Fruit fly (Drosophila melanogaster) whole organism, embryonic: ENCODE measurements around the gene Pino.

Experiments used
- Abd-B ChIP-seq: fragments of 200-800 bp; sonication (Bioruptor generic); optimal IDR thresholded peaks from 2 replicates; lab custom pipeline; 2018; ENCODE audit warnings: missing biosample characterization, mild to moderate bottlenecking, missing genetic modification characterization, moderate library complexity
- CG10979 ChIP-seq: fragments of 200-800 bp; sonication (Bioruptor generic); optimal IDR thresholded peaks from 2 replicates; lab custom pipeline; 2018; ENCODE audit warnings: missing biosample characterization, mild to moderate bottlenecking, missing genetic modification characterization, moderate library complexity
- CG18011 ChIP-seq: fragments of 200-800 bp; sonication (Bioruptor generic); optimal IDR thresholded peaks from 2 replicates; lab custom pipeline; 2017; ENCODE audit warnings: missing biosample characterization, missing genetic modification characterization, mild to moderate bottlenecking, moderate library complexity, missing genotype
- CG30431 ChIP-seq: fragments of 200-800 bp; sonication (Bioruptor generic); optimal IDR thresholded peaks from 2 replicates; lab custom pipeline; 2017; ENCODE audit warnings: missing biosample characterization, missing genetic modification characterization
- CG4820 ChIP-seq: fragments of 200-800 bp; sonication (Bioruptor generic); optimal IDR thresholded peaks from 3 replicates; lab custom pipeline; 2016; ENCODE audit warnings: missing biosample characterization, missing genetic modification characterization
- Dp ChIP-seq: fragments of 200-800 bp; sonication (Bioruptor generic); optimal IDR thresholded peaks from 2 replicates; lab custom pipeline; 2018; ENCODE audit warnings: missing biosample characterization, mild to moderate bottlenecking, missing genetic modification characterization, moderate library complexity
- Fer1 ChIP-seq: fragments of 200-800 bp; sonication (Bioruptor generic); optimal IDR thresholded peaks from 2 replicates; lab custom pipeline; 2017; ENCODE audit warnings: missing biosample characterization, mild to moderate bottlenecking, missing genetic modification characterization
- Jarid2 ChIP-seq: fragments of 200-800 bp; sonication (Bioruptor generic); optimal IDR thresholded peaks from 3 replicates; lab custom pipeline; 2017; ENCODE audit warnings: mild to moderate bottlenecking, missing biosample characterization, missing genetic modification reagents, missing genetic modification characterization
- Lpt ChIP-seq: fragments of >200 bp; optimal IDR thresholded peaks from 2 replicates; lab custom pipeline; 2018; ENCODE audit warnings: missing biosample characterization, missing genetic modification characterization
- Nf-YA ChIP-seq: fragments of 200-800 bp; sonication (Bioruptor generic); IDR thresholded peaks from 2 replicates; pipeline ENCODE4 v1.3.6; 2022; ENCODE audit warnings: missing biosample characterization, missing genetic modification characterization
- inv ChIP-seq: fragments of 200-800 bp; sonication (Bioruptor generic); IDR thresholded peaks from 2 replicates; pipeline ENCODE4 v1.3.6; 2022; ENCODE audit warnings: missing biosample characterization, missing genetic modification characterization; ENCODE audit not compliant: partially characterized antibody
- salm ChIP-seq: fragments of 200-800 bp; sonication (Bioruptor generic); optimal IDR thresholded peaks from 2 replicates; lab custom pipeline; 2018; ENCODE audit warnings: missing biosample characterization, mild to moderate bottlenecking, missing genetic modification characterization

DNA sequence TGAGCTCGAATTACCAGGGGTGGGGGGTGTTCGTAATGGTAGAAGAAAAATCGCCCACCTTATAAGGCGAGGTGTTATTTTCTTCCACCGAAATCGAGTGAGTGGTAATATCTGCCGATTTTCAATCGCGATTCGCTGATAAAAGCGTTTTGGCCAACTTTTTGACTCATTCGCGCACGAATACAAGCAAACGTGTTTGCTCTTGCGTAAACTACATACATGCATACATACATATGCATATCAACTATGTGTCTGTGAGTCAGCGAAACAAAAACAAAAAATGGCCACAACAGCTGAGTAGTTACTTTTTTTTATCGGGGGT is 28.6 kb upstream of the Pino start:
- TF ChIP-seq CG10979 (no peak), Abd-B (GFP tag; lab: Kevin White, UChicago) (no peak), CG18011 (GFP tag; lab: Kevin White, UChicago) (no peak), Lpt (GFP tag; lab: Kevin White, UChicago) (no peak), inv (no peak), salm (tag; lab: Kevin White, UChicago) (no peak), CG4820 (GFP tag; lab: Kevin White, UChicago) (no peak), Nf-YA (GFP tag; lab: Robert Waterston, UW) (no peak), Jarid2 (GFP tag; lab: Kevin White, UChicago) (no peak), CG30431 (GFP tag; lab: Kevin White, UChicago) (no peak), Dp (GFP tag; lab: Kevin White, UChicago) (no peak), Fer1 (GFP tag; lab: Kevin White, UChicago) (no peak)
